Fruit fly (Drosophila melanogaster) whole organism, prepupa: ENCODE results near the gene PGAP5.
A peak's percentile ranks its signal among the peaks of the same experiment; 100 is the strongest.

Experiments
- CG10631 ChIP-seq: fragments of 200-800 bp; sonication (Bioruptor generic); optimal IDR thresholded peaks from 2 replicates; lab custom pipeline; 2016; ENCODE audit warnings: missing biosample characterization, missing genetic modification characterization
- CG11294 ChIP-seq: fragments of 200-800 bp; sonication (Bioruptor generic); IDR thresholded peaks from 2 replicates; pipeline ENCODE4 v1.3.6; 2022; ENCODE audit warnings: missing biosample characterization, missing genetic modification characterization
- CG11902 ChIP-seq: fragments of 200-800 bp; sonication (Bioruptor generic); optimal IDR thresholded peaks from 3 replicates; lab custom pipeline; 2016; ENCODE audit warnings: missing biosample characterization, missing genetic modification characterization
- CG15336 ChIP-seq: fragments of 200-800 bp; sonication (Bioruptor generic); IDR thresholded peaks from 2 replicates; pipeline ENCODE4 v1.3.6; 2022; ENCODE audit warnings: missing biosample characterization, missing genetic modification characterization
- CG1621 ChIP-seq: fragments of 200-800 bp; sonication (Bioruptor generic); optimal IDR thresholded peaks from 3 replicates; lab custom pipeline; 2018; ENCODE audit warnings: missing biosample characterization, mild to moderate bottlenecking, missing genetic modification characterization
- CG16779 ChIP-seq: fragments of 200-800 bp; sonication (Bioruptor generic); optimal IDR thresholded peaks from 3 replicates; lab custom pipeline; 2017; ENCODE audit warnings: missing biosample characterization, mild to moderate bottlenecking, missing genetic modification characterization
- CG31627 ChIP-seq: fragments of 200-800 bp; sonication (Bioruptor generic); optimal IDR thresholded peaks from 3 replicates; lab custom pipeline; 2016; ENCODE audit warnings: missing biosample characterization, missing genetic modification characterization
- CG32006 ChIP-seq: fragments of 200-800 bp; sonication (Bioruptor generic); optimal IDR thresholded peaks from 3 replicates; lab custom pipeline; 2017; ENCODE audit warnings: missing biosample characterization, mild to moderate bottlenecking, missing genetic modification characterization
- CG3919 ChIP-seq: fragments of 200-800 bp; sonication (Bioruptor generic); optimal IDR thresholded peaks from 3 replicates; lab custom pipeline; 2016; ENCODE audit warnings: missing biosample characterization, missing genetic modification characterization
- CG4318 ChIP-seq: fragments of 200-800 bp; sonication (Bioruptor generic); optimal IDR thresholded peaks from 3 replicates; lab custom pipeline; 2017; ENCODE audit warnings: missing biosample characterization, mild to moderate bottlenecking, missing genetic modification characterization
- CG6163 ChIP-seq: fragments of 200-800 bp; sonication (Bioruptor generic); IDR thresholded peaks from 3 replicates; pipeline ENCODE4 v1.3.6; 2022; ENCODE audit warnings: missing biosample characterization, missing genetic modification characterization
- CG6276 ChIP-seq: fragments of 200-800 bp; sonication (Bioruptor generic); optimal IDR thresholded peaks from 2 replicates; lab custom pipeline; 2017; ENCODE audit warnings: missing biosample characterization, mild to moderate bottlenecking, missing genetic modification characterization
- CG6792 ChIP-seq: fragments of 200-800 bp; sonication (Bioruptor generic); optimal IDR thresholded peaks from 3 replicates; lab custom pipeline; 2016; ENCODE audit warnings: missing biosample characterization, missing genetic modification characterization
- CG6808 ChIP-seq: fragments of 200-800 bp; sonication (Bioruptor generic); optimal IDR thresholded peaks from 3 replicates; lab custom pipeline; 2017; ENCODE audit warnings: missing biosample characterization, missing genetic modification characterization, mild to moderate bottlenecking, moderate library complexity, missing genetic modification reagents
- CG6854 ChIP-seq: fragments of 200-800 bp; sonication (Bioruptor generic); optimal IDR thresholded peaks from 2 replicates; lab custom pipeline; 2017; ENCODE audit warnings: missing biosample characterization, mild to moderate bottlenecking, missing genetic modification characterization
- CG7368 ChIP-seq: fragments of 200-800 bp; sonication (Bioruptor generic); optimal IDR thresholded peaks from 3 replicates; lab custom pipeline; 2016; ENCODE audit warnings: missing biosample characterization, missing genetic modification characterization
- CG8119 ChIP-seq: fragments of 200-800 bp; sonication (Bioruptor generic); IDR thresholded peaks from 3 replicates; pipeline ENCODE4 v1.3.6; 2022; ENCODE audit warnings: missing biosample characterization, missing genetic modification characterization
- CG8319 ChIP-seq: fragments of 200-800 bp; sonication (Bioruptor generic); optimal IDR thresholded peaks from 3 replicates; lab custom pipeline; 2016; ENCODE audit warnings: missing biosample characterization, missing genetic modification characterization
- CG8632 ChIP-seq: fragments of 200-800 bp; sonication (Bioruptor generic); optimal IDR thresholded peaks from 3 replicates; lab custom pipeline; 2016; ENCODE audit warnings: missing biosample characterization, missing genetic modification characterization
- Eip75B ChIP-seq: fragments of 200-800 bp; sonication (Bioruptor generic); optimal IDR thresholded peaks from 3 replicates; lab custom pipeline; 2016; ENCODE audit warnings: missing biosample characterization, missing genetic modification characterization
- Eip78C ChIP-seq: fragments of 200-800 bp; sonication (Bioruptor generic); peaks from one replicate; lab custom pipeline; 2016; ENCODE audit warnings: missing biosample characterization, missing genetic modification characterization
- Eip93F ChIP-seq: fragments of 200-800 bp; sonication (Bioruptor generic); optimal IDR thresholded peaks from 2 replicates; lab custom pipeline; 2016; ENCODE audit warnings: missing biosample characterization, mild to moderate bottlenecking, missing genetic modification characterization
- Ets21C ChIP-seq: fragments of 200-800 bp; sonication (Bioruptor generic); optimal IDR thresholded peaks from 3 replicates; lab custom pipeline; 2016; ENCODE audit warnings: missing biosample characterization, missing genetic modification characterization
- Ets96B ChIP-seq: fragments of 200-800 bp; optimal IDR thresholded peaks from 2 replicates; lab custom pipeline; 2019; ENCODE audit warnings: missing biosample characterization, mild to moderate bottlenecking, missing genetic modification characterization, moderate library complexity
- Gug ChIP-seq: fragments of 200-800 bp; sonication (Bioruptor generic); IDR thresholded peaks from 2 replicates; pipeline ENCODE4 v1.3.6; 2022; ENCODE audit warnings: missing biosample characterization, missing genetic modification characterization
- Hr38 ChIP-seq: sonication (Bioruptor generic); optimal IDR thresholded peaks from 2 replicates; lab custom pipeline; 2016; ENCODE audit warnings: missing biosample characterization, missing genetic modification characterization
- Hr39 ChIP-seq: fragments of 200-800 bp; sonication (Bioruptor generic); optimal IDR thresholded peaks from 2 replicates; lab custom pipeline; 2016; ENCODE audit warnings: missing biosample characterization, missing genetic modification characterization
- Hr4 ChIP-seq: fragments of 200-800 bp; sonication (Bioruptor generic); optimal IDR thresholded peaks from 3 replicates; lab custom pipeline; 2016; ENCODE audit warnings: missing biosample characterization, missing genetic modification characterization
- Lpt ChIP-seq: fragments of 200-800 bp; sonication (Bioruptor generic); optimal IDR thresholded peaks from 3 replicates; lab custom pipeline; 2016; ENCODE audit warnings: missing biosample characterization, missing genetic modification characterization
- OdsH ChIP-seq: fragments of 200-800 bp; sonication (Bioruptor generic); optimal IDR thresholded peaks from 3 replicates; lab custom pipeline; 2016; ENCODE audit warnings: missing biosample characterization, missing genetic modification characterization
- Smox ChIP-seq: fragments of 200-800 bp; sonication (Bioruptor generic); optimal IDR thresholded peaks from 3 replicates; lab custom pipeline; 2016; ENCODE audit warnings: missing biosample characterization, missing genetic modification characterization
- Sox102F ChIP-seq: fragments of 200-800 bp; sonication (Bioruptor generic); optimal IDR thresholded peaks from 2 replicates; lab custom pipeline; 2016; ENCODE audit warnings: missing biosample characterization, mild to moderate bottlenecking, missing genetic modification characterization
- Sox14 ChIP-seq: fragments of 200-800 bp; sonication (Bioruptor generic); optimal IDR thresholded peaks from 3 replicates; lab custom pipeline; 2016; ENCODE audit warnings: missing biosample characterization, missing genetic modification characterization
- achi ChIP-seq: fragments of 200-800 bp; sonication (Bioruptor generic); optimal IDR thresholded peaks from 3 replicates; lab custom pipeline; 2016; ENCODE audit warnings: missing biosample characterization, missing genetic modification characterization
- acj6 ChIP-seq: fragments of 200-800 bp; sonication (Bioruptor generic); optimal IDR thresholded peaks from 3 replicates; lab custom pipeline; 2016; ENCODE audit warnings: missing biosample characterization, missing genetic modification characterization
- dac ChIP-seq: fragments of 200-800 bp; sonication (Bioruptor generic); optimal IDR thresholded peaks from 2 replicates; lab custom pipeline; 2017; ENCODE audit warnings: missing biosample characterization, mild to moderate bottlenecking, missing genetic modification characterization
- dsx ChIP-seq: fragments of 200-800 bp; optimal IDR thresholded peaks from 3 replicates; lab custom pipeline; 2019; ENCODE audit warnings: missing biosample characterization, mild to moderate bottlenecking, missing genetic modification characterization, moderate library complexity; ENCODE audit not compliant: poor library complexity, severe bottlenecking
- eg ChIP-seq: fragments of 200-800 bp; sonication (Bioruptor generic); IDR thresholded peaks from 3 replicates; pipeline ENCODE4 v1.3.6; 2022; ENCODE audit warnings: missing biosample characterization, missing genetic modification characterization
- esn ChIP-seq: fragments of 200-800 bp; sonication (Bioruptor generic); optimal IDR thresholded peaks from 2 replicates; lab custom pipeline; 2016; ENCODE audit warnings: missing biosample characterization, mild to moderate bottlenecking, missing genetic modification characterization, moderate library complexity
- fd59A ChIP-seq: fragments of 200-800 bp; sonication (Bioruptor generic); optimal IDR thresholded peaks from 2 replicates; lab custom pipeline; 2017; ENCODE audit warnings: missing biosample characterization, mild to moderate bottlenecking, missing genetic modification characterization, missing genetic modification reagents
- fd85E ChIP-seq: fragments of 200-800 bp; sonication (Bioruptor generic); optimal IDR thresholded peaks from 3 replicates; lab custom pipeline; 2016; ENCODE audit warnings: missing biosample characterization, missing genetic modification characterization
- fkh ChIP-seq: fragments of 200-800 bp; sonication (Bioruptor generic); optimal IDR thresholded peaks from 3 replicates; lab custom pipeline; 2017; ENCODE audit warnings: missing biosample characterization, mild to moderate bottlenecking, missing genetic modification characterization, moderate library complexity
- lz ChIP-seq: fragments of 200-800 bp; sonication (Bioruptor generic); optimal IDR thresholded peaks from 3 replicates; lab custom pipeline; 2016; ENCODE audit warnings: missing biosample characterization, missing genetic modification characterization
- net ChIP-seq: fragments of 200-800 bp; sonication (Bioruptor generic); optimal IDR thresholded peaks from 3 replicates; lab custom pipeline; 2016; ENCODE audit warnings: missing biosample characterization, missing genetic modification characterization
- pdm3 ChIP-seq: fragments of 200-800 bp; sonication (Bioruptor generic); optimal IDR thresholded peaks from 3 replicates; lab custom pipeline; 2016; ENCODE audit warnings: missing biosample characterization, missing genetic modification characterization
- salr ChIP-seq, 2 experiments: fragments of 200-800 bp; sonication (Bioruptor generic); optimal IDR thresholded peaks; 3 replicates each; lab custom pipeline; 2016 to 2018; ENCODE audit warnings: missing biosample characterization in 2 of 2, missing genetic modification characterization in 2 of 2, mild to moderate bottlenecking in 1 of 2
- spab ChIP-seq: fragments of 200-800 bp; sonication (Bioruptor generic); optimal IDR thresholded peaks from 2 replicates; lab custom pipeline; 2017; ENCODE audit warnings: missing biosample characterization, mild to moderate bottlenecking, missing genetic modification characterization, missing genetic modification reagents
- topi ChIP-seq: fragments of 200-800 bp; sonication (Bioruptor generic); optimal IDR thresholded peaks from 3 replicates; lab custom pipeline; 2016; ENCODE audit warnings: missing biosample characterization, missing genetic modification characterization

PGAP5 gene

DNA sequence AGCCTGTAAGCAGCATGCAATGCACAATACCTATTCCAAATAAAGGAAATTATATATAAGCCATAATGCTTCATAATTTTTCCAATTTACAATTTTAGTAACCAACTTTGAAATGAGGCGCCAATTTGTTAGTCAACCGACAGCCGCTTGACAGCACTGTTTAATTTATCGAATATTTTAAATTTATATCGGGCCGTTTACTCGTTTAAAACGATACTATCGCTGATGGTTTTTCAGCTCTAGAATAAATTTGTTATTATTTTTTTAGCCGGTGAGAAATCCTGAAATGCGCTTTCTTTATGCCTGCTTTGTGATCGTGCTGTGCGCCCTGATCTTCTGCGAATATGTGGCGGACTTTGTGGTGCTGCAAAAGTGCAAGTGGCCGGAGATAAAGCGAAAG lies at the start of gene PGAP5:
TSS of gene PGAP5 (plus strand) at position 126 of the 400 bp plus-strand sequence.
- TF ChIP-seq fkh (GFP tag; lab: Kevin White, UChicago) (no peak), esn (peak; percentile 35), Eip78C (GFP tag; lab: Kevin White, UChicago) (no peak), acj6 (GFP tag; lab: Kevin White, UChicago) (no peak), OdsH (GFP tag; lab: Kevin White, UChicago) (no peak), Gug (no peak), Sox14 (GFP tag; lab: Kevin White, UChicago) (no peak), achi (GFP tag; lab: Kevin White, UChicago) (no peak), Eip93F (GFP tag; lab: Kevin White, UChicago) (no peak), Ets21C (no peak), CG31627 (GFP tag; lab: Kevin White, UChicago) (peak; percentile 0), dac (GFP tag; lab: Kevin White, UChicago) (no peak), fd59A (GFP tag; lab: Kevin White, UChicago) (no peak)

DNA sequence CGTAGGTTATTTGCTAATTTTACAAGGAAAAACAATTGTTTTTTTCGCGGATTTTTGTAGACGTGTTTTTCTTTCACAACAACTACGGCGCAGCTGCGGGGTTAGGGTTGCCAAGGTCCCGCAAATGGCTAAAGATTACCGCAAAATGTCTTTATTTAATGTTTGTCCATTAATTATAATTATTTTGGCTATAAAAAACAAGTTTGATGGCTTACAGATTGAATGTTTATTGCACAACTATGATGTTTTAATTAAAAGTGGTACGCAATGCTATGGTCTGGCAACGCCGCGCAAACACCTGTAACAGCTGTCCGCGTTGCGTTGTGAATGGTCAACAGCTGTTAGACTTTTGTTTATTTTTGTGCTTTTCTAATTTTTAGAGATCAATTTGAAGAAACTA lies 42.0 kb upstream of the PGAP5 start:
- TF ChIP-seq CG1621 (tag; lab: Kevin White, UChicago) (peak; percentile 37), fkh (GFP tag; lab: Kevin White, UChicago) (peak; percentile 88), topi (GFP tag; lab: Kevin White, UChicago) (peak; percentile 74), Sox14 (GFP tag; lab: Kevin White, UChicago) (peak; percentile 88), Sox102F (peak; percentile 63), Eip93F (GFP tag; lab: Kevin White, UChicago) (no peak), CG6792 (GFP tag; lab: Kevin White, UChicago) (peak; percentile 27), Ets21C (peak; percentile 48), Hr39 (GFP tag; lab: Kevin White, UChicago) (peak; percentile 71), CG7368 (GFP tag; lab: Kevin White, UChicago) (peak; percentile 55), CG8319 (GFP tag; lab: Kevin White, UChicago) (peak; percentile 45), Eip78C (GFP tag; lab: Kevin White, UChicago) (peak; percentile 92), Eip75B (GFP tag; lab: Kevin White, UChicago) (peak; percentile 77), eg (GFP tag; lab: Robert Waterston, UW) (peak; percentile 79), CG4318 (GFP tag; lab: Kevin White, UChicago) (peak; percentile 32), Hr38 (GFP tag; lab: Kevin White, UChicago) (no peak), CG16779 (tag; lab: Kevin White, UChicago) (no peak), CG32006 (peak; percentile 65), fd59A (GFP tag; lab: Kevin White, UChicago) (peak; percentile 29), CG8119 (GFP tag; lab: Robert Waterston, UW) (peak; percentile 27; the same call in 1 of the 3 replicates), esn (peak; percentile 76), acj6 (GFP tag; lab: Kevin White, UChicago) (peak; percentile 64), fd85E (GFP tag; lab: Kevin White, UChicago) (no peak), lz (GFP tag; lab: Kevin White, UChicago) (peak; percentile 72), CG11902 (peak; percentile 37), salr (GFP tag; optimal IDR thresholded peaks at IDR 0.05; lab: Kevin White, UChicago) (peak in 1 of 2 experiments; percentile 4), CG8632 (GFP tag; lab: Kevin White, UChicago) (peak; percentile 10), Ets96B (tag; lab: Kevin White, UChicago) (peak; percentile 47), CG6808 (GFP tag; lab: Kevin White, UChicago) (no peak), CG6854 (peak; percentile 7), CG15336 (peak; percentile 49; the same call in 1 of the 2 replicates), CG6163 (GFP tag; lab: Robert Waterston, UW) (peak; percentile 79), Smox (GFP tag; lab: Kevin White, UChicago) (no peak), Gug (no peak; the same call in 1 of the 2 replicates), Hr4 (GFP tag; lab: Kevin White, UChicago) (peak; percentile 71), spab (GFP tag; lab: Kevin White, UChicago) (no peak), CG11294 (GFP tag; lab: Robert Waterston, UW) (peak; percentile 33; the same call in 1 of the 2 replicates), dsx (GFP tag; lab: Kevin White, UChicago) (peak; percentile 53), CG6276 (GFP tag; lab: Kevin White, UChicago) (peak; percentile 12), dac (GFP tag; lab: Kevin White, UChicago) (peak; percentile 48), Lpt (GFP tag; lab: Kevin White, UChicago) (no peak), net (GFP tag; lab: Kevin White, UChicago) (peak; percentile 48), CG10631 (GFP tag; lab: Kevin White, UChicago) (peak; percentile 58), pdm3 (GFP tag; lab: Kevin White, UChicago) (peak; percentile 78), CG3919 (GFP tag; lab: Kevin White, UChicago) (peak; percentile 76)
